Fruit fly (Drosophila melanogaster) whole organism, embryonic: ENCODE measurements around the gene Doc2.

ENCODE experiments used
- CG13123 ChIP-seq: fragments of 200-800 bp; sonication (Bioruptor generic); optimal IDR thresholded peaks from 2 replicates; lab custom pipeline; 2016; ENCODE audit warnings: missing biosample characterization, missing genetic modification characterization
- H2.0 ChIP-seq: fragments of 200-800 bp; sonication (Bioruptor generic); IDR thresholded peaks from 2 replicates; pipeline ENCODE4 v1.3.6; 2022; ENCODE audit warnings: missing biosample characterization, missing genetic modification characterization
- MBD-R2 ChIP-seq: fragments of 200-800 bp; sonication (Bioruptor generic); IDR thresholded peaks from 2 replicates; pipeline ENCODE4 v1.3.6; 2022; ENCODE audit warnings: missing biosample characterization, missing genetic modification characterization
- Nf-YA ChIP-seq: fragments of 200-800 bp; sonication (Bioruptor generic); IDR thresholded peaks from 2 replicates; pipeline ENCODE4 v1.3.6; 2022; ENCODE audit warnings: missing biosample characterization, missing genetic modification characterization
- tx ChIP-seq: fragments of 200-800 bp; sonication (Bioruptor generic); optimal IDR thresholded peaks from 2 replicates; lab custom pipeline; 2016; ENCODE audit warnings: missing biosample characterization, missing genetic modification characterization

- TF ChIP-seq MBD-R2 (no peak), tx (GFP tag; lab: Kevin White, UChicago) (no peak), CG13123 (GFP tag; lab: Kevin White, UChicago) (no peak), Nf-YA (no peak), H2.0 (GFP tag; lab: Robert Waterston, UW) (no peak)
Observed at dm6 chr3L:9054822-9055407, 35.9 kb upstream of the Doc2 start.
